Fruit fly (Drosophila melanogaster): ENCODE measurements around the gene aly.

Gene aly

dm6 chr3L:3058970-3059883 is 32.9 kb upstream of the aly start (continued):
- no peak for TF ChIP-seq Neu2 (GFP tag; optimal IDR thresholded peaks at IDR 0.05; ENCODE audit: borderline replicate concordance)
- no peak for TF ChIP-seq mirr (GFP tag; optimal IDR thresholded peaks at IDR 0.05)
- TF ChIP-seq CG10979 (tag; optimal IDR thresholded peaks at IDR 0.05): peak; percentile 63
- no peak for TF ChIP-seq NC2α (GFP tag; optimal IDR thresholded peaks at IDR 0.05)
- peak; percentile 61 for TF ChIP-seq gem (tag; optimal IDR thresholded peaks at IDR 0.05)
- TF ChIP-seq corto (GFP tag; optimal IDR thresholded peaks at IDR 0.05): no peak
- no peak for TF ChIP-seq her (GFP tag; optimal IDR thresholded peaks at IDR 0.05)
- TF ChIP-seq CG1603 (tag; optimal IDR thresholded peaks at IDR 0.05): peak; percentile 1
- peak; percentile 79 for TF ChIP-seq grau (tag; optimal IDR thresholded peaks at IDR 0.05)
- peak; percentile 18 for TF ChIP-seq CG10209 (GFP tag; optimal IDR thresholded peaks at IDR 0.05)
- TF ChIP-seq nmo (GFP tag; optimal IDR thresholded peaks at IDR 0.05): peak; percentile 56
- no peak for TF ChIP-seq Usf (GFP tag; optimal IDR thresholded peaks at IDR 0.05)
- TF ChIP-seq CG11247 (GFP tag; IDR thresholded peaks at IDR 0.05): no peak
- no peak for TF ChIP-seq CkIIα-i1 (GFP tag; IDR thresholded peaks at IDR 0.05)
- peak; percentile 37 for TF ChIP-seq odd (GFP tag; optimal IDR thresholded peaks at IDR 0.05)
- TF ChIP-seq esg (GFP tag; conservative IDR thresholded peaks at IDR 0.05): no peak
- no peak for TF ChIP-seq C15 (GFP tag; IDR thresholded peaks at IDR 0.05)
- TF ChIP-seq trem (tag; optimal IDR thresholded peaks at IDR 0.05): peak; percentile 19
- TF ChIP-seq CG14014 (GFP tag; IDR thresholded peaks at IDR 0.05): no peak
- TF ChIP-seq Adf1 (GFP tag; IDR thresholded peaks at IDR 0.05): no peak
- TF ChIP-seq CG9437 (GFP tag; optimal IDR thresholded peaks at IDR 0.05): peak; percentile 21
- no peak for TF ChIP-seq CG3726 (GFP tag; IDR thresholded peaks at IDR 0.05)
- TF ChIP-seq ase (GFP tag; IDR thresholded peaks at IDR 0.05): no peak
- TF ChIP-seq Sox100B (GFP tag; optimal IDR thresholded peaks at IDR 0.05): peak; percentile 62
- peak; percentile 33 for TF ChIP-seq Nf-YB (GFP tag; optimal IDR thresholded peaks at IDR 0.05)
- TF ChIP-seq CG1647 (GFP tag; optimal IDR thresholded peaks at IDR 0.05): no peak
- peak; percentile 19 for TF ChIP-seq CG2875 (GFP tag; optimal IDR thresholded peaks at IDR 0.05)
- TF ChIP-seq psq (GFP tag; optimal IDR thresholded peaks at IDR 0.05): no peak
- peak; percentile 45 for TF ChIP-seq Ssrp (tag; optimal IDR thresholded peaks at IDR 0.05)
- peak; percentile 39 for TF ChIP-seq Deaf1 (tag; optimal IDR thresholded peaks at IDR 0.05)
- TF ChIP-seq row (GFP tag; IDR thresholded peaks at IDR 0.05): peak; percentile 37
- TF ChIP-seq H15 (GFP tag; IDR thresholded peaks at IDR 0.05): 0 out of 3 replicates have a peak, but pooled peaks have one; percentile 9
- no peak for TF ChIP-seq Myb (GFP tag; optimal IDR thresholded peaks at IDR 0.05)
- TF ChIP-seq dmrt11E (tag; optimal IDR thresholded peaks at IDR 0.05): peak; percentile 59
- peak; percentile 52 for TF ChIP-seq CG13424 (tag; optimal IDR thresholded peaks at IDR 0.05)
- TF ChIP-seq CG2712 (tag; optimal IDR thresholded peaks at IDR 0.05): peak; percentile 62
- TF ChIP-seq D19B (GFP tag; optimal IDR thresholded peaks at IDR 0.05): no peak
- TF ChIP-seq CG33557 (GFP tag; optimal IDR thresholded peaks at IDR 0.05): peak; percentile 63
- peak; percentile 16 for TF ChIP-seq CG4424 (GFP tag; optimal IDR thresholded peaks at IDR 0.05)
- no peak for TF ChIP-seq shn (GFP tag; optimal IDR thresholded peaks at IDR 0.05)
- no peak for TF ChIP-seq CG10462 (GFP tag; optimal IDR thresholded peaks at IDR 0.05)
- no peak for TF ChIP-seq Hr39 (optimal IDR thresholded peaks at IDR 0.05)
- TF ChIP-seq pros (GFP tag; optimal IDR thresholded peaks at IDR 0.05): peak; percentile 44
- peak; percentile 36 for TF ChIP-seq kah (GFP tag; optimal IDR thresholded peaks at IDR 0.05)
- TF ChIP-seq Stat92E (GFP tag; optimal IDR thresholded peaks at IDR 0.05): peak in 1 of 3 experiments; percentile 13
- TF ChIP-seq rib (GFP tag; IDR thresholded peaks at IDR 0.05): 0 out of 2 replicates have a peak, but pooled peaks have one; percentile 31
- no peak for TF ChIP-seq Dad (GFP tag; optimal IDR thresholded peaks at IDR 0.05)
- TF ChIP-seq D (optimal IDR thresholded peaks at IDR 0.05): no peak
- TF ChIP-seq D (GFP tag; optimal IDR thresholded peaks at IDR 0.05): peak; percentile 42

Measured in whole organism, embryonic.